Worm (Caenorhabditis elegans): Measurements from ENCODE around the gene Y7A5A.5.

Gene Y7A5A.5

ce11 chrX:15766861-15767260, 19.8 kb downstream of the Y7A5A.5 start:
- TF ChIP-seq nfya-1 (tag; optimal IDR thresholded peaks at IDR 0.05; ENCODE audit: borderline replicate concordance, insufficient read depth) (no peak), ceh-27 (GFP tag; optimal IDR thresholded peaks at IDR 0.05) (no peak), snpc-4 (GFP tag; optimal IDR thresholded peaks at IDR 0.05) (no peak), snpc-4 (tag; optimal IDR thresholded peaks at IDR 0.05) (peak in 2 of 4 experiments; percentile 31 to 35), zfh-2 (GFP tag; conservative IDR thresholded peaks at IDR 0.05) (no peak; the same call in 1 of the 2 replicates), bed-2 (GFP tag; IDR thresholded peaks at IDR 0.05) (no peak), attf-6 (GFP tag; IDR thresholded peaks at IDR 0.05) (no peak), rec-8 (tag; optimal IDR thresholded peaks at IDR 0.05) (no peak), lin-26 (GFP tag; IDR thresholded peaks at IDR 0.05) (no peak), nhr-80 (tag; optimal IDR thresholded peaks at IDR 0.05) (no peak), B0261.1 (tag; optimal IDR thresholded peaks at IDR 0.05) (no peak), lin-35 (GFP tag; optimal IDR thresholded peaks at IDR 0.05) (no peak), F57A8.1 (GFP tag; optimal IDR thresholded peaks at IDR 0.05) (no peak), egrh-3 (GFP tag; IDR thresholded peaks at IDR 0.05) (peak; percentile 62; the same call in 1 of the 2 replicates), rpc-1 (optimal IDR thresholded peaks at IDR 0.05) (no peak), rpc-1 (tag; optimal IDR thresholded peaks at IDR 0.05) (no peak), unc-130 (GFP tag; optimal IDR thresholded peaks at IDR 0.05) (no peak)

- TF ChIP-seq F22D6.2 (tag; optimal IDR thresholded peaks at IDR 0.05) = no peak
- no peak for TF ChIP-seq madf-8 (GFP tag; conservative IDR thresholded peaks at IDR 0.05)
- TF ChIP-seq ztf-28 (GFP tag; IDR thresholded peaks at IDR 0.05) = no peak
- no peak for TF ChIP-seq unc-130 (GFP tag; optimal IDR thresholded peaks at IDR 0.05)
- no peak for TF ChIP-seq T26A5.8 (tag; optimal IDR thresholded peaks at IDR 0.05)
- TF ChIP-seq hlh-12 (tag; optimal IDR thresholded peaks at IDR 0.05) = no peak
- TF ChIP-seq D2030.7 (GFP tag; IDR thresholded peaks at IDR 0.05) = no peak
- TF ChIP-seq lsl-1 (GFP tag; optimal IDR thresholded peaks at IDR 0.05) = no peak
- TF ChIP-seq hmg-1.2 (GFP tag; IDR thresholded peaks at IDR 0.05) = no peak
- TF ChIP-seq xnd-1 (tag; optimal IDR thresholded peaks at IDR 0.05) = no peak
- no peak for TF ChIP-seq F52B5.7 (tag; optimal IDR thresholded peaks at IDR 0.05)
- TF ChIP-seq F39B2.1 (GFP tag; IDR thresholded peaks at IDR 0.05) = no peak
- TF ChIP-seq cebp-1 (GFP tag; IDR thresholded peaks at IDR 0.05) = no peak
- no peak for TF ChIP-seq cebp-1 (tag; optimal IDR thresholded peaks at IDR 0.05)
- no peak for TF ChIP-seq let-607 (tag; optimal IDR thresholded peaks at IDR 0.05)
- TF ChIP-seq bed-2 (GFP tag; IDR thresholded peaks at IDR 0.05) = no peak
- no peak for TF ChIP-seq nhr-80 (tag; optimal IDR thresholded peaks at IDR 0.05)
- TF ChIP-seq ceh-100 (GFP tag; IDR thresholded peaks at IDR 0.05) = no peak
- no peak for TF ChIP-seq mcd-1 (GFP tag; IDR thresholded peaks at IDR 0.05)
Observed at ce11 chrX:15766147-15766546, 20.5 kb downstream of the Y7A5A.5 start, which contains the start of gene bus-17. TSS of gene bus-17 (minus strand) at chrX:15766354.

DNA sequence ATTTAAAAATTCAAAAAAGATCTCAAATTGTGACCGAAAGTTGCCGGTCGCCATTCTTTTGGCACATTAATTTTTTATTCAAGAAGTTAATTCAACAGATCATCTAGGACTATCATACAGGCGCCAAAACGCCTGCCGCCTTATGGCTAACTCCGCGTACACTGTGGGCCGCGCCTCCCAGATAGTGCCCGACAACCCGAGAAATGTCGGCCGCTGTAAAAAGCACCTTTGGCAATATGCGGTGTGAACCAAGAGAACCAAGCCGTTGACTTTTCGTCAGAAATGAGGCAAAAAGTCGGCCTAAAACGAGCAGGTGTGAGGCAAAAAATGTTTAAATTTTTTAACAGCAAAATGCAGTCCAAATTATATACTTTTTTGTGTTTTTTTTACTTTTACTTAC, 27.4 kb downstream of the Y7A5A.5 start:
- TF ChIP-seq ceh-40 (GFP tag; IDR thresholded peaks at IDR 0.05) (no peak), zfh-2 (GFP tag; conservative IDR thresholded peaks at IDR 0.05) (no peak), mel-28 (tag; optimal IDR thresholded peaks at IDR 0.05; ENCODE audit: borderline replicate concordance) (no peak), lsy-27 (tag; optimal IDR thresholded peaks at IDR 0.05; ENCODE audit: borderline replicate concordance, insufficient read depth) (no peak), hmg-1.2 (GFP tag; IDR thresholded peaks at IDR 0.05) (no peak), snpc-4 (GFP tag; optimal IDR thresholded peaks at IDR 0.05) (no peak), snpc-4 (tag; optimal IDR thresholded peaks at IDR 0.05) (peak in 2 of 4 experiments; percentile 53 to 69)
